Fruit fly (Drosophila melanogaster) whole organism, adult: ENCODE measurements around the gene mRpL45.

Source experiments
- CG11617 ChIP-seq: fragments of 200-800 bp; sonication (Bioruptor generic); optimal IDR thresholded peaks from 2 replicates; lab custom pipeline; 2017; ENCODE audit warnings: mild to moderate bottlenecking, missing biosample characterization, missing genetic modification reagents, missing genetic modification characterization
- CG12768 ChIP-seq: fragments of 200-800 bp; sonication (Bioruptor generic); optimal IDR thresholded peaks from 2 replicates; lab custom pipeline; 2017; ENCODE audit warnings: missing biosample characterization, missing genetic modification characterization, mild to moderate bottlenecking, moderate library complexity, missing genetic modification reagents
- CG14711 ChIP-seq: fragments of 200-800 bp; sonication (Bioruptor generic); optimal IDR thresholded peaks from 2 replicates; lab custom pipeline; 2018; ENCODE audit warnings: missing biosample characterization, mild to moderate bottlenecking, missing genetic modification characterization, moderate library complexity
- CG1620 ChIP-seq: fragments of 200-800 bp; sonication (Bioruptor generic); optimal IDR thresholded peaks from 2 replicates; lab custom pipeline; 2016; ENCODE audit warnings: missing biosample characterization, missing genetic modification characterization
- CG33017 ChIP-seq: fragments of 200-800 bp; sonication (Bioruptor generic); optimal IDR thresholded peaks from 2 replicates; lab custom pipeline; 2018; ENCODE audit warnings: missing biosample characterization, mild to moderate bottlenecking, missing genetic modification characterization, moderate library complexity
- CG5204 ChIP-seq: fragments of 200-800 bp; sonication (Bioruptor generic); optimal IDR thresholded peaks from 2 replicates; lab custom pipeline; 2016; ENCODE audit warnings: missing biosample characterization, missing genetic modification characterization
- CG7045 ChIP-seq: fragments of 200-800 bp; sonication (Bioruptor generic); optimal IDR thresholded peaks from 2 replicates; lab custom pipeline; 2017; ENCODE audit warnings: missing biosample characterization, mild to moderate bottlenecking, missing genetic modification characterization
- CG7101 ChIP-seq: fragments of 200-800 bp; sonication (Bioruptor generic); optimal IDR thresholded peaks from 2 replicates; lab custom pipeline; 2018; ENCODE audit warnings: missing biosample characterization, mild to moderate bottlenecking, missing genetic modification characterization, moderate library complexity
- Clk ChIP-seq: fragments of 200-800 bp; sonication (Bioruptor generic); optimal IDR thresholded peaks from 2 replicates; lab custom pipeline; 2017; ENCODE audit warnings: missing biosample characterization, missing genetic modification characterization
- Crg-1 ChIP-seq: fragments of 200-800 bp; sonication (Bioruptor generic); optimal IDR thresholded peaks from 2 replicates; lab custom pipeline; 2016; ENCODE audit warnings: missing biosample characterization, missing genetic modification characterization
- Hr96 ChIP-seq: fragments of 200-800 bp; sonication (Bioruptor generic); optimal IDR thresholded peaks from 2 replicates; lab custom pipeline; 2016; ENCODE audit warnings: missing biosample characterization, missing genetic modification characterization
- Mnt ChIP-seq: fragments of 200-800 bp; sonication (Bioruptor generic); optimal IDR thresholded peaks from 2 replicates; lab custom pipeline; 2016; ENCODE audit warnings: missing biosample characterization, mild to moderate bottlenecking, missing genetic modification characterization
- bab1 ChIP-seq: fragments of 200-800 bp; sonication (Bioruptor generic); optimal IDR thresholded peaks from 3 replicates; lab custom pipeline; 2019; ENCODE audit warnings: missing biosample characterization, mild to moderate bottlenecking, missing genetic modification characterization, moderate library complexity
- cic ChIP-seq: fragments of 200-800 bp; sonication (Bioruptor generic); optimal IDR thresholded peaks from 2 replicates; lab custom pipeline; 2017; ENCODE audit warnings: missing biosample characterization, mild to moderate bottlenecking, missing genetic modification characterization, moderate library complexity
- cnc ChIP-seq, 2 experiments: fragments of >200 bp; optimal IDR thresholded peaks; 2 replicates each; lab custom pipeline; 2017
- kay ChIP-seq: fragments of 200-800 bp; sonication (Bioruptor generic); peaks from one replicate; lab custom pipeline; 2016; ENCODE audit warnings: missing biosample characterization, missing genetic modification characterization, borderline replicate concordance
- ovo ChIP-seq: fragments of 200-800 bp; sonication (Bioruptor generic); optimal IDR thresholded peaks from 2 replicates; lab custom pipeline; 2016; ENCODE audit warnings: missing biosample characterization, missing genetic modification characterization
- pad ChIP-seq: fragments of 200-800 bp; sonication (Bioruptor generic); optimal IDR thresholded peaks from 3 replicates; lab custom pipeline; 2017; ENCODE audit warnings: missing biosample characterization, missing genetic modification characterization, mild to moderate bottlenecking, moderate library complexity, missing genetic modification reagents
- tj ChIP-seq: fragments of 200-800 bp; sonication (Bioruptor generic); optimal IDR thresholded peaks from 3 replicates; lab custom pipeline; 2017; ENCODE audit warnings: missing biosample characterization, mild to moderate bottlenecking, missing genetic modification characterization, moderate library complexity
- toe ChIP-seq: fragments of 200-800 bp; sonication (Bioruptor generic); optimal IDR thresholded peaks from 2 replicates; lab custom pipeline; 2016; ENCODE audit warnings: missing biosample characterization, missing genetic modification characterization

Gene mRpL45

dm6 chr3R:22590668-22591275 is 27.5 kb upstream of the mRpL45 start:
- TF ChIP-seq Crg-1 (GFP tag; lab: Kevin White, UChicago) = no peak
- TF ChIP-seq cnc (optimal IDR thresholded peaks at IDR 0.05; lab: Kevin White, UChicago) = no peak
- no peak for TF ChIP-seq pad (GFP tag; lab: Kevin White, UChicago)
- TF ChIP-seq cic (GFP tag; lab: Kevin White, UChicago) = no peak
- TF ChIP-seq toe (GFP tag; lab: Kevin White, UChicago) = no peak

dm6 chr3R:22594257-22594656 is 24.0 kb upstream of the mRpL45 start:
- no peak for TF ChIP-seq tj
- TF ChIP-seq CG7045 = no peak
- TF ChIP-seq kay (GFP tag; lab: Kevin White, UChicago) = no peak
- no peak for TF ChIP-seq cnc (optimal IDR thresholded peaks at IDR 0.05; lab: Kevin White, UChicago)

dm6 chr3R:22595293-22595868 is 22.9 kb upstream of the mRpL45 start:
- TF ChIP-seq ovo (GFP tag; lab: Kevin White, UChicago) (no peak), Mnt (GFP tag; lab: Kevin White, UChicago) (no peak), CG1620 (no peak), cic (GFP tag; lab: Kevin White, UChicago) (no peak), pad (GFP tag; lab: Kevin White, UChicago) (no peak), Hr96 (no peak), CG33017 (tag; lab: Kevin White, UChicago) (no peak), kay (GFP tag; lab: Kevin White, UChicago) (no peak), CG7045 (no peak), bab1 (no peak), Clk (GFP tag; lab: Kevin White, UChicago) (no peak), cnc (optimal IDR thresholded peaks at IDR 0.05; lab: Kevin White, UChicago) (no peak)

- TF ChIP-seq cic (GFP tag; lab: Kevin White, UChicago) = no peak
Measured at dm6 chr3R:22596450-22596849, 21.8 kb upstream of the mRpL45 start.

- TF ChIP-seq cnc (optimal IDR thresholded peaks at IDR 0.05; lab: Kevin White, UChicago) (no peak), Clk (GFP tag; lab: Kevin White, UChicago) (peak; percentile 51), cic (GFP tag; lab: Kevin White, UChicago) (no peak), CG7101 (tag; lab: Kevin White, UChicago) (peak; percentile 62), tj (no peak), CG14711 (tag; lab: Kevin White, UChicago) (no peak), ovo (GFP tag; lab: Kevin White, UChicago) (no peak), CG7045 (peak; percentile 57), CG12768 (peak; percentile 83), Hr96 (peak; percentile 58), Mnt (GFP tag; lab: Kevin White, UChicago) (no peak), CG33017 (tag; lab: Kevin White, UChicago) (peak; percentile 73), toe (GFP tag; lab: Kevin White, UChicago) (no peak), pad (GFP tag; lab: Kevin White, UChicago) (peak; percentile 15), CG1620 (no peak), CG11617 (GFP tag; lab: Kevin White, UChicago) (no peak), kay (GFP tag; lab: Kevin White, UChicago) (no peak), Crg-1 (GFP tag; lab: Kevin White, UChicago) (no peak), CG5204 (GFP tag; lab: Kevin White, UChicago) (peak; percentile 31), bab1 (no peak)
Measured at dm6 chr3R:22597344-22597954, 20.8 kb upstream of the mRpL45 start.

dm6 chr3R:22598759-22599158 is 19.5 kb upstream of the mRpL45 start:
- TF ChIP-seq CG1620 = no peak
- TF ChIP-seq CG7045 = no peak
- TF ChIP-seq pad (GFP tag; lab: Kevin White, UChicago) = no peak
- TF ChIP-seq cic (GFP tag; lab: Kevin White, UChicago) = no peak
- no peak for TF ChIP-seq Crg-1 (GFP tag; lab: Kevin White, UChicago)

- no peak for TF ChIP-seq CG7045
- no peak for TF ChIP-seq CG11617 (GFP tag; lab: Kevin White, UChicago)
- TF ChIP-seq toe (GFP tag; lab: Kevin White, UChicago) = no peak
- no peak for TF ChIP-seq ovo (GFP tag; lab: Kevin White, UChicago)
- TF ChIP-seq CG14711 (tag; lab: Kevin White, UChicago) = no peak
- no peak for TF ChIP-seq tj
- TF ChIP-seq CG7101 (tag; lab: Kevin White, UChicago) = no peak
- no peak for TF ChIP-seq cic (GFP tag; lab: Kevin White, UChicago)
- no peak for TF ChIP-seq CG5204 (GFP tag; lab: Kevin White, UChicago)
- TF ChIP-seq pad (GFP tag; lab: Kevin White, UChicago) = no peak
- no peak for TF ChIP-seq CG1620
- TF ChIP-seq kay (GFP tag; lab: Kevin White, UChicago) = no peak
- TF ChIP-seq CG12768 = no peak
- no peak for TF ChIP-seq Mnt (GFP tag; lab: Kevin White, UChicago)
- TF ChIP-seq Clk (GFP tag; lab: Kevin White, UChicago) = no peak
Measured at dm6 chr3R:22602783-22603182, 15.5 kb upstream of the mRpL45 start.
